Worm (Caenorhabditis elegans) whole organism, midembryonic: ENCODE results near the gene F07H5.10.

Experiments
- flt-1 ChIP-seq: fragments of 200-800 bp; sonication (Bioruptor generic); IDR thresholded peaks from 2 replicates; pipeline ENCODE4 v1.3.6; 2022; ENCODE audit warnings: missing genetic modification characterization, missing compliant biosample characterization
- klf-2 ChIP-seq: fragments of 200-800 bp; sonication (Bioruptor generic); conservative IDR thresholded peaks from 2 replicates; pipeline ENCODE4 v1.3.6; 2022; ENCODE audit warnings: missing genetic modification reagents, missing genetic modification characterization, missing compliant biosample characterization
- med-1 ChIP-seq: sonication (generic microtip); optimal IDR thresholded peaks from 2 replicates; lab custom pipeline; 2017; ENCODE audit warnings: missing genetic modification characterization, mild to moderate bottlenecking, missing compliant biosample characterization, antibody characterized with exemption, missing genetic modification reagents; ENCODE audit not compliant: insufficient read depth
- ref-1 ChIP-seq: fragments of 200-800 bp; sonication (Bioruptor generic); conservative IDR thresholded peaks from 2 replicates; pipeline ENCODE4 v1.3.6; 2022; ENCODE audit warnings: missing genetic modification reagents, missing genetic modification characterization, missing compliant biosample characterization
- ztf-29 ChIP-seq: fragments of 200-800 bp; sonication (Bioruptor generic); IDR thresholded peaks from 2 replicates; pipeline ENCODE4 v1.3.6; 2022; ENCODE audit warnings: missing genetic modification reagents, missing genetic modification characterization, missing compliant biosample characterization

ce11 chrII:8776504-8776903, 31.9 kb downstream of the F07H5.10 start:
- TF ChIP-seq ref-1 (GFP tag; lab: Robert Waterston, UW) (no peak), flt-1 (GFP tag; lab: Robert Waterston, UW) (no peak), klf-2 (GFP tag; lab: Robert Waterston, UW) (no peak), ztf-29 (GFP tag; lab: Robert Waterston, UW) (no peak), med-1 (GFP tag; lab: Kevin White, UChicago) (no peak)
